Fruit fly (Drosophila melanogaster): ENCODE results near the gene mRpL1.

- TF ChIP-seq odd (GFP tag; optimal IDR thresholded peaks at IDR 0.05): no peak
- TF ChIP-seq CG14441 (GFP tag; IDR thresholded peaks at IDR 0.05): no peak
- TF ChIP-seq CG10979 (tag; optimal IDR thresholded peaks at IDR 0.05): no peak
- no peak for TF ChIP-seq lola (GFP tag; optimal IDR thresholded peaks at IDR 0.05)
- no peak for TF ChIP-seq repo (GFP tag; optimal IDR thresholded peaks at IDR 0.05)
- no peak for TF ChIP-seq CG17829 (tag; optimal IDR thresholded peaks at IDR 0.05)
- TF ChIP-seq Max (GFP tag; optimal IDR thresholded peaks at IDR 0.05): no peak
- no peak for TF ChIP-seq bigmax (GFP tag; optimal IDR thresholded peaks at IDR 0.05)
Observed at dm6 chr3R:8287697-8288096, 13.5 kb upstream of the mRpL1 start, which contains the start of gene Nazo.
